ENCODE assay signal across 3 worm cellular contexts in the genomic region with DNA sequence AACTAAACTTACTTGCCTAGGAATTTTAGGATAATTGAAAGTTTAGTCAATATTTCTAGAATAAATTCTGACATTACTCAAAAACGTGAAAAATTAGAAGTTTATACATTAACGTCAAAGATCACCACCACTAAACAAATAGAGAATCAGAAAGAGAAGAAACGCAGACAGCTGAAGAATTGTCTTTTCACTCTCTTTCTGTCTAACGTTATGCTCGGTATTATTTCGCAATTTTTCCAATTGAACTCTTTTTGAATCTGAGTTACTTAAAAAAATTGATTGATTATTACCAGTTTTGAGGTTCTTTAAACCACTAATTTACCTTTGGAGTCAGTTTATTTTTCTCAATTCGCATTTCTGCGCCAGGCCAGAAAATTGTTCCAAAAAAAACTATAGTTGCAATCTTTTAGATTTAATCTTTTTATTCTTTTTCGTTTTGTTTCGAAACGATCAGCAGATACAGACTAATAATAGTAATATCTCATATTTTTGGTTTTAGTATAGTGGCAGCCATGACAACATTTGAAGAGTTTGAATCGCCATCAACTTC.
A peak's percentile ranks its signal among the peaks of the same experiment; 100 is the strongest.
TF ChIP-seq lines count a peak whose summit lies in the region.

nhr-154 (plus strand) TSS at position 500 of the 550 bp plus-strand sequence.

TF ChIP-seq in whole organism, L1 larva, 84 proteins besides CTCF, POLR2A, EP300 and RAD21 (continued from another document):
- TF ChIP-seq zip-4 (GFP tag; optimal IDR thresholded peaks at IDR 0.05; lab: Kevin White, UChicago) (peak; percentile 54), fkh-8 (tag; optimal IDR thresholded peaks at IDR 0.05; lab: Kevin White, UChicago) (no peak), efl-1 (optimal IDR thresholded peaks at IDR 0.05; lab: Kevin White, UChicago) (peak; percentile 31 to 32), efl-1 (GFP tag; optimal IDR thresholded peaks at IDR 0.05 in 1 of 2; lab: Kevin White, UChicago) (peak in 1 of 2 experiments; percentile 70), rnt-1 (tag; optimal IDR thresholded peaks at IDR 0.05; lab: Kevin White, UChicago) (no peak), nhr-20 (tag; optimal IDR thresholded peaks at IDR 0.05; lab: Kevin White, UChicago) (peak; percentile 60), lsy-2 (tag; optimal IDR thresholded peaks at IDR 0.05; lab: Kevin White, UChicago) (peak in 1 of 2 experiments; percentile 42)

TF ChIP-seq in whole organism, L2 larva, 48 proteins besides CTCF, POLR2A, EP300 and RAD21 (continued from another document):
- no peak for TF ChIP-seq ceh-16 (tag; optimal IDR thresholded peaks at IDR 0.05; lab: Kevin White, UChicago)
- TF ChIP-seq mab-5 (tag; optimal IDR thresholded peaks at IDR 0.05; lab: Kevin White, UChicago), result no peak
- TF ChIP-seq nhr-6 (tag; optimal IDR thresholded peaks at IDR 0.05; lab: Kevin White, UChicago), result no peak
- peak; percentile 74 for TF ChIP-seq unc-55 (GFP tag; optimal IDR thresholded peaks at IDR 0.05; lab: Kevin White, UChicago)
- peak; percentile 42 for TF ChIP-seq crh-2 (tag; optimal IDR thresholded peaks at IDR 0.05; lab: Kevin White, UChicago)
- TF ChIP-seq unc-39 (tag; optimal IDR thresholded peaks at IDR 0.05; lab: Kevin White, UChicago), result no peak
- no peak for TF ChIP-seq dmd-4 (tag; optimal IDR thresholded peaks at IDR 0.05; lab: Kevin White, UChicago)
- TF ChIP-seq lin-13 (GFP tag; optimal IDR thresholded peaks at IDR 0.05; lab: Kevin White, UChicago), result no peak
- no peak for TF ChIP-seq ceh-82 (tag; optimal IDR thresholded peaks at IDR 0.05; lab: Kevin White, UChicago)
- no peak for TF ChIP-seq sma-3 (GFP tag; optimal IDR thresholded peaks at IDR 0.05; lab: Kevin White, UChicago)
- TF ChIP-seq elt-3 (tag; optimal IDR thresholded peaks at IDR 0.05; lab: Kevin White, UChicago), result no peak
- TF ChIP-seq lsy-2 (tag; optimal IDR thresholded peaks at IDR 0.05; lab: Kevin White, UChicago), result peak in 1 of 2 experiments; percentile 50
- no peak for TF ChIP-seq mdl-1 (tag; optimal IDR thresholded peaks at IDR 0.05; lab: Kevin White, UChicago)
- no peak for TF ChIP-seq nhr-10 (tag; optimal IDR thresholded peaks at IDR 0.05; lab: Kevin White, UChicago)
- no peak for TF ChIP-seq elt-1 (tag; optimal IDR thresholded peaks at IDR 0.05; lab: Kevin White, UChicago)
- peak; percentile 45 for TF ChIP-seq skn-1 (tag; optimal IDR thresholded peaks at IDR 0.05; lab: Kevin White, UChicago)
- TF ChIP-seq blmp-1 (tag; optimal IDR thresholded peaks at IDR 0.05; lab: Kevin White, UChicago; ENCODE audit: insufficient read depth), result no peak
- peak; percentile 25 for TF ChIP-seq nhr-129 (tag; optimal IDR thresholded peaks at IDR 0.05; lab: Kevin White, UChicago)
- TF ChIP-seq nhr-25 (tag; optimal IDR thresholded peaks at IDR 0.05; lab: Kevin White, UChicago), result peak; percentile 22
- TF ChIP-seq ztf-1 (GFP tag; conservative IDR thresholded peaks at IDR 0.05; lab: Robert Waterston, UW), result no peak
- TF ChIP-seq fos-1 (tag; optimal IDR thresholded peaks at IDR 0.05; lab: Kevin White, UChicago), result peak; percentile 23

TF ChIP-seq in whole organism, L4 larva, 104 proteins besides CTCF, POLR2A, EP300 and RAD21 (continued from another document):
- TF ChIP-seq spr-3 (GFP tag; optimal IDR thresholded peaks at IDR 0.05; lab: Kevin White, UChicago) (no peak), tra-1 (GFP tag; IDR thresholded peaks at IDR 0.05; lab: Robert Waterston, UW) (no peak), T20F7.1 (GFP tag; optimal IDR thresholded peaks at IDR 0.05; lab: Kevin White, UChicago) (no peak), F49E8.2 (tag; optimal IDR thresholded peaks at IDR 0.05; lab: Kevin White, UChicago; ENCODE audit: borderline replicate concordance) (no peak), ceh-20 (GFP tag; IDR thresholded peaks at IDR 0.05; lab: Robert Waterston, UW) (no peak), dve-1 (tag; optimal IDR thresholded peaks at IDR 0.05; lab: Kevin White, UChicago; ENCODE audit: insufficient read depth) (peak; percentile 48), cey-2 (tag; optimal IDR thresholded peaks at IDR 0.05; lab: Kevin White, UChicago; ENCODE audit: borderline replicate concordance, insufficient read depth) (no peak), dmd-6 (GFP tag; IDR thresholded peaks at IDR 0.05; lab: Robert Waterston, UW) (peak; percentile 6; the same call in 1 of the 2 replicates), sdz-12 (GFP tag; optimal IDR thresholded peaks at IDR 0.05; lab: Kevin White, UChicago) (no peak), nhr-41 (GFP tag; IDR thresholded peaks at IDR 0.05; lab: Robert Waterston, UW) (no peak), F37D6.2 (tag; optimal IDR thresholded peaks at IDR 0.05; lab: Kevin White, UChicago) (no peak), ces-1 (GFP tag; optimal IDR thresholded peaks at IDR 0.05; lab: Kevin White, UChicago) (no peak), lsy-2 (tag; optimal IDR thresholded peaks at IDR 0.05; lab: Kevin White, UChicago) (peak in 1 of 2 experiments; percentile 49), nhr-10 (tag; optimal IDR thresholded peaks at IDR 0.05; lab: Kevin White, UChicago) (no peak), aly-2 (tag; optimal IDR thresholded peaks at IDR 0.05; lab: Kevin White, UChicago) (no peak), lim-7 (GFP tag; IDR thresholded peaks at IDR 0.05; lab: Robert Waterston, UW) (no peak), mep-1 (tag; optimal IDR thresholded peaks at IDR 0.05; lab: Kevin White, UChicago) (peak; percentile 20), mxl-2 (GFP tag; conservative IDR thresholded peaks at IDR 0.05; lab: Robert Waterston, UW) (no peak), D1046.2 (GFP tag; IDR thresholded peaks at IDR 0.05; lab: Robert Waterston, UW) (no peak), zag-1 (tag; optimal IDR thresholded peaks at IDR 0.05; lab: Kevin White, UChicago) (no peak), nhr-76 (tag; optimal IDR thresholded peaks at IDR 0.05; lab: Kevin White, UChicago) (no peak), zip-11 (GFP tag; IDR thresholded peaks at IDR 0.05; lab: Robert Waterston, UW) (no peak), skn-1 (tag; optimal IDR thresholded peaks at IDR 0.05; lab: Kevin White, UChicago) (no peak), daf-8 (GFP tag; IDR thresholded peaks at IDR 0.05; lab: Robert Waterston, UW) (no peak), ztf-11 (tag; optimal IDR thresholded peaks at IDR 0.05; lab: Kevin White, UChicago) (no peak), R02D3.7 (tag; optimal IDR thresholded peaks at IDR 0.05; lab: Kevin White, UChicago) (no peak), ceh-44 (GFP tag; IDR thresholded peaks at IDR 0.05; lab: Robert Waterston, UW) (no peak), ceh-32 (tag; optimal IDR thresholded peaks at IDR 0.05; lab: Kevin White, UChicago; ENCODE audit: poor library complexity) (no peak), F44E2.7 (GFP tag; IDR thresholded peaks at IDR 0.05; lab: Robert Waterston, UW) (no peak), nhr-25 (tag; optimal IDR thresholded peaks at IDR 0.05; lab: Kevin White, UChicago; ENCODE audit: borderline replicate concordance, insufficient read depth) (no peak), aha-1 (tag; lab: Kevin White, UChicago) (peak; percentile 52), vab-7 (GFP tag; IDR thresholded peaks at IDR 0.05; lab: Robert Waterston, UW) (no peak), attf-4 (tag; optimal IDR thresholded peaks at IDR 0.05; lab: Kevin White, UChicago) (no peak), unc-39 (tag; optimal IDR thresholded peaks at IDR 0.05; lab: Kevin White, UChicago) (no peak), jun-1 (tag; optimal IDR thresholded peaks at IDR 0.05; lab: Kevin White, UChicago) (no peak), dpl-1 (GFP tag; optimal IDR thresholded peaks at IDR 0.05; lab: Kevin White, UChicago) (no peak), rbr-2 (tag; optimal IDR thresholded peaks at IDR 0.05; lab: Kevin White, UChicago) (no peak), mdt-29 (GFP tag; IDR thresholded peaks at IDR 0.05; lab: Robert Waterston, UW) (no peak), ZK337.2 (GFP tag; IDR thresholded peaks at IDR 0.05; lab: Robert Waterston, UW) (no peak), Y75B8A.6 (GFP tag; IDR thresholded peaks at IDR 0.05; lab: Robert Waterston, UW) (no peak), Y5F2A.4 (GFP tag; optimal IDR thresholded peaks at IDR 0.05; lab: Kevin White, UChicago) (no peak), ama-1 (optimal IDR thresholded peaks at IDR 0.05; lab: Kevin White, UChicago) (no peak), pha-4 (GFP tag; IDR thresholded peaks at IDR 0.05; lab: Robert Waterston, UW) (no peak), pha-4 (tag; optimal IDR thresholded peaks at IDR 0.05; lab: Kevin White, UChicago) (no peak), lin-1 (GFP tag; IDR thresholded peaks at IDR 0.05; lab: Robert Waterston, UW) (no peak), F10B5.3 (tag; optimal IDR thresholded peaks at IDR 0.05; lab: Kevin White, UChicago) (no peak), nhr-6 (tag; optimal IDR thresholded peaks at IDR 0.05; lab: Kevin White, UChicago) (peak; percentile 81), pqm-1 (tag; optimal IDR thresholded peaks at IDR 0.05; lab: Kevin White, UChicago) (peak; percentile 4), Y105C5A.15 (GFP tag; IDR thresholded peaks at IDR 0.05; lab: Robert Waterston, UW) (no peak), arid-1 (GFP tag; conservative IDR thresholded peaks at IDR 0.05; lab: Robert Waterston, UW) (no peak), nhr-42 (GFP tag; IDR thresholded peaks at IDR 0.05; lab: Robert Waterston, UW) (no peak), daf-16 (GFP tag; optimal IDR thresholded peaks at IDR 0.05; lab: Kevin White, UChicago) (no peak), daf-16 (tag; optimal IDR thresholded peaks at IDR 0.05; lab: Kevin White, UChicago) (peak; percentile 33), snpc-4 (tag; optimal IDR thresholded peaks at IDR 0.05; lab: Kevin White, UChicago) (no peak), dmd-8 (GFP tag; IDR thresholded peaks at IDR 0.05; lab: Robert Waterston, UW) (no peak), daf-12 (tag; optimal IDR thresholded peaks at IDR 0.05; lab: Kevin White, UChicago) (no peak), zfp-3 (GFP tag; conservative IDR thresholded peaks at IDR 0.05; lab: Robert Waterston, UW) (no peak), zfp-2 (tag; optimal IDR thresholded peaks at IDR 0.05; lab: Kevin White, UChicago) (no peak), nhr-102 (tag; optimal IDR thresholded peaks at IDR 0.05; lab: Kevin White, UChicago) (no peak), lin-29 (GFP tag; IDR thresholded peaks at IDR 0.05; lab: Robert Waterston, UW) (no peak), lin-38 (GFP tag; IDR thresholded peaks at IDR 0.05; lab: Robert Waterston, UW) (no peak), nhr-11 (tag; optimal IDR thresholded peaks at IDR 0.05; lab: Kevin White, UChicago) (no peak), lin-15B (tag; optimal IDR thresholded peaks at IDR 0.05; lab: Kevin White, UChicago) (no peak), hmg-1.1 (GFP tag; IDR thresholded peaks at IDR 0.05; lab: Robert Waterston, UW) (peak; percentile 52; the same call in 1 of the 2 replicates), dmd-9 (GFP tag; IDR thresholded peaks at IDR 0.05; lab: Robert Waterston, UW) (no peak), unc-130 (GFP tag; optimal IDR thresholded peaks at IDR 0.05; lab: Kevin White, UChicago) (no peak), T26A8.4 (GFP tag; IDR thresholded peaks at IDR 0.05; lab: Robert Waterston, UW) (no peak), ctbp-1 (GFP tag; IDR thresholded peaks at IDR 0.05; lab: Robert Waterston, UW) (no peak), fkh-10 (GFP tag; optimal IDR thresholded peaks at IDR 0.05; lab: Kevin White, UChicago) (no peak), ZK546.5 (tag; optimal IDR thresholded peaks at IDR 0.05; lab: Kevin White, UChicago) (no peak)
